Worm (Caenorhabditis elegans): Measurements from ENCODE around the gene F28A10.8.

- TF ChIP-seq lin-35 (GFP tag; optimal IDR thresholded peaks at IDR 0.05), result no peak
- TF ChIP-seq tlf-1 (GFP tag; optimal IDR thresholded peaks at IDR 0.05), result no peak
- no peak for TF ChIP-seq ceh-79 (tag; optimal IDR thresholded peaks at IDR 0.05)
- no peak for TF ChIP-seq F37B4.10 (GFP tag; IDR thresholded peaks at IDR 0.05)
- no peak for TF ChIP-seq ztf-26 (tag; optimal IDR thresholded peaks at IDR 0.05)
- TF ChIP-seq hmg-20 (GFP tag; IDR thresholded peaks at IDR 0.05), result no peak
- TF ChIP-seq F57C9.4 (tag; optimal IDR thresholded peaks at IDR 0.05), result no peak
- no peak for TF ChIP-seq snpc-4 (GFP tag; optimal IDR thresholded peaks at IDR 0.05)
- TF ChIP-seq snpc-4 (tag; optimal IDR thresholded peaks at IDR 0.05), result no peak
- no peak for TF ChIP-seq unc-62 (GFP tag; optimal IDR thresholded peaks at IDR 0.05)
- TF ChIP-seq cebp-1 (GFP tag; IDR thresholded peaks at IDR 0.05), result no peak
- TF ChIP-seq cebp-1 (tag; optimal IDR thresholded peaks at IDR 0.05), result no peak
- no peak for TF ChIP-seq lag-1 (GFP tag; IDR thresholded peaks at IDR 0.05)
Measured at ce11 chrII:845618-846017, 7.3 kb upstream of the F28A10.8 start, which contains the start of gene F28A10.7.

All from whole organism, young adult.